Worm (Caenorhabditis elegans) whole organism, L1 larva: ENCODE measurements around the gene sgk-1.

ENCODE experiments used
- C04F5.9 ChIP-seq: sonication (generic microtip); optimal IDR thresholded peaks from 2 replicates; lab custom pipeline; 2016; ENCODE audit warnings: missing genetic modification characterization, missing compliant biosample characterization
- C16A3.4 ChIP-seq: fragments of 150-350 bp; optimal IDR thresholded peaks from 2 replicates; lab custom pipeline; 2014; ENCODE audit warnings: missing biosample characterization, missing genetic modification characterization
- C34B4.2 ChIP-seq: sonication (generic microtip); optimal IDR thresholded peaks from 2 replicates; lab custom pipeline; 2017; ENCODE audit warnings: mild to moderate bottlenecking, missing genetic modification characterization, missing compliant biosample characterization
- alr-1 ChIP-seq: fragments of 200-800 bp; sonication (Bioruptor generic); optimal IDR thresholded peaks from 2 replicates; lab custom pipeline; 2018; ENCODE audit warnings: borderline replicate concordance, mild to moderate bottlenecking, missing genetic modification characterization, missing compliant biosample characterization
- aly-2 ChIP-seq: fragments of 150-350 bp; optimal IDR thresholded peaks from 2 replicates; lab custom pipeline; 2014; ENCODE audit warnings: missing biosample characterization, missing genetic modification characterization
- ama-1 ChIP-seq: fragments of 150-350 bp; optimal IDR thresholded peaks from 2 replicates; lab custom pipeline; 2014
- ceh-63 ChIP-seq: fragments of 200-800 bp; sonication (Bioruptor generic); optimal IDR thresholded peaks from 2 replicates; lab custom pipeline; 2018; ENCODE audit warnings: mild to moderate bottlenecking, missing genetic modification characterization, missing compliant biosample characterization
- ceh-82 ChIP-seq, 3 experiments: fragments of 150-350 bp in 1 of 3; sonication (generic microtip) in 2 of 3; optimal IDR thresholded peaks; 2 replicates each; lab custom pipeline; 2014 to 2017; ENCODE audit warnings: missing biosample characterization in 3 of 3, missing genetic modification characterization in 3 of 3
- ceh-88 ChIP-seq: fragments of 200-800 bp; sonication (Bioruptor generic); IDR thresholded peaks from 2 replicates; pipeline ENCODE4 v1.3.6; 2022; ENCODE audit warnings: missing genetic modification characterization, missing compliant biosample characterization
- ceh-90 ChIP-seq: sonication (generic microtip); optimal IDR thresholded peaks from 2 replicates; lab custom pipeline; 2016; ENCODE audit warnings: missing genetic modification characterization, missing compliant biosample characterization
- dpl-1 ChIP-seq, 3 experiments: fragments of 150-350 bp in 2 of 3; sonication (generic microtip) in 1 of 3; optimal IDR thresholded peaks; 2 replicates each; lab custom pipeline; 2014 to 2017; ENCODE audit warnings: missing biosample characterization in 3 of 3, missing genetic modification characterization in 3 of 3, missing genetic modification reagents in 3 of 3
- dsc-1 ChIP-seq: sonication (generic microtip); optimal IDR thresholded peaks from 2 replicates; lab custom pipeline; 2016; ENCODE audit warnings: mild to moderate bottlenecking, missing genetic modification characterization, missing compliant biosample characterization
- efl-1 ChIP-seq, 4 experiments: fragments of 150-350 bp; optimal IDR thresholded peaks in 3 of 4; peaks in 1 of 4; 1 replicate in 1 of 4; 2 replicates in 3 of 4; lab custom pipeline; 2014; ENCODE audit warnings: missing biosample characterization in 2 of 4, missing genetic modification characterization in 2 of 4, missing genetic modification reagents in 2 of 4
- egl-13 ChIP-seq: sonication (generic microtip); optimal IDR thresholded peaks from 2 replicates; lab custom pipeline; 2016; ENCODE audit warnings: missing genotype, missing genetic modification reagents, missing genetic modification characterization, missing compliant biosample characterization
- egl-27 ChIP-seq, 2 experiments: fragments of 150-350 bp in 1 of 2; sonication (generic microtip); optimal IDR thresholded peaks; 3 replicates each; lab custom pipeline; 2017 to 2018; ENCODE audit warnings: missing biosample characterization in 2 of 2, missing genetic modification characterization in 2 of 2, missing genetic modification reagents in 2 of 2
- elt-3 ChIP-seq, 6 experiments: fragments of 150-350 bp in 1 of 6; sonication (generic microtip); optimal IDR thresholded peaks; 2 replicates each; lab custom pipeline; 2017 to 2018; ENCODE audit warnings: missing biosample characterization in 6 of 6, missing genetic modification characterization in 6 of 6, inconsistent platforms in 1 of 6
- fkh-10 ChIP-seq: sonication (generic microtip); optimal IDR thresholded peaks from 2 replicates; lab custom pipeline; 2017; ENCODE audit warnings: missing biosample characterization, missing genetic modification reagents, missing genetic modification characterization
- fkh-8 ChIP-seq: sonication (generic microtip); optimal IDR thresholded peaks from 2 replicates; lab custom pipeline; 2016; ENCODE audit warnings: mild to moderate bottlenecking, missing genetic modification characterization, missing compliant biosample characterization
- grh-1 ChIP-seq: fragments of 200-800 bp; sonication (Bioruptor generic); IDR thresholded peaks from 2 replicates; pipeline ENCODE4 v1.3.6; 2022; ENCODE audit warnings: missing genetic modification reagents, missing genetic modification characterization, missing compliant biosample characterization
- hlh-4 ChIP-seq: sonication (generic microtip); optimal IDR thresholded peaks from 2 replicates; lab custom pipeline; 2016; ENCODE audit warnings: mild to moderate bottlenecking, missing genetic modification characterization, missing compliant biosample characterization
- hpl-2 ChIP-seq: fragments of 150-350 bp; optimal IDR thresholded peaks from 2 replicates; lab custom pipeline; 2014; ENCODE audit warnings: missing biosample characterization, missing genetic modification reagents, missing genetic modification characterization
- irx-1 ChIP-seq: sonication (generic microtip); optimal IDR thresholded peaks from 2 replicates; lab custom pipeline; 2016; ENCODE audit warnings: missing genetic modification characterization, missing compliant biosample characterization
- isw-1 ChIP-seq: fragments of 200-800 bp; sonication (Bioruptor generic); IDR thresholded peaks from 2 replicates; pipeline ENCODE4 v1.3.6; 2022; ENCODE audit warnings: missing genetic modification characterization, missing compliant biosample characterization
- jun-1 ChIP-seq: fragments of 150-350 bp; optimal IDR thresholded peaks from 2 replicates; lab custom pipeline; 2014; ENCODE audit warnings: missing biosample characterization, missing genetic modification reagents, missing genetic modification characterization
- lin-13 ChIP-seq: fragments of 150-350 bp; optimal IDR thresholded peaks from 2 replicates; lab custom pipeline; 2014; ENCODE audit warnings: missing biosample characterization, missing genetic modification reagents, missing genetic modification characterization
- lin-14 ChIP-seq: fragments of 200-800 bp; sonication (Bioruptor generic); optimal IDR thresholded peaks from 2 replicates; lab custom pipeline; 2018; ENCODE audit warnings: mild to moderate bottlenecking, missing genetic modification characterization, moderate library complexity, missing compliant biosample characterization
- lin-15B ChIP-seq: fragments of 150-350 bp; sonication (generic microtip); optimal IDR thresholded peaks from 3 replicates; lab custom pipeline; 2014; ENCODE audit warnings: missing biosample characterization, missing genetic modification characterization
- lir-3 ChIP-seq: sonication (generic microtip); optimal IDR thresholded peaks from 2 replicates; lab custom pipeline; 2016; ENCODE audit warnings: mild to moderate bottlenecking, missing genetic modification characterization, moderate library complexity, missing compliant biosample characterization; ENCODE audit not compliant: poor library complexity
- lsy-2 ChIP-seq, 2 experiments: fragments of 150-350 bp; optimal IDR thresholded peaks; 2 replicates each; lab custom pipeline; 2014; ENCODE audit warnings: missing biosample characterization in 2 of 2, missing genetic modification characterization in 2 of 2
- mab-9 ChIP-seq: fragments of 200-800 bp; sonication (Bioruptor generic); IDR thresholded peaks from 2 replicates; pipeline ENCODE4 v1.3.6; 2022; ENCODE audit warnings: missing genetic modification reagents, missing genetic modification characterization, missing compliant biosample characterization
- mdl-1 ChIP-seq, 2 experiments: fragments of 150-350 bp; optimal IDR thresholded peaks; 2 replicates each; lab custom pipeline; 2014 to 2017; ENCODE audit warnings: missing biosample characterization in 2 of 2, missing genetic modification characterization in 2 of 2, inconsistent platforms in 1 of 2
- mep-1 ChIP-seq: fragments of 150-350 bp; optimal IDR thresholded peaks from 2 replicates; lab custom pipeline; 2014; ENCODE audit warnings: missing biosample characterization, missing genetic modification characterization
- nhr-19 ChIP-seq: fragments of 200-800 bp; sonication (Bioruptor generic); conservative IDR thresholded peaks from 2 replicates; pipeline ENCODE4 v1.3.6; 2022; ENCODE audit warnings: missing genetic modification characterization, missing compliant biosample characterization
- nhr-20 ChIP-seq: sonication (generic microtip); optimal IDR thresholded peaks from 2 replicates; lab custom pipeline; 2016; ENCODE audit warnings: mild to moderate bottlenecking, missing genetic modification characterization, missing compliant biosample characterization
- nhr-28 ChIP-seq: fragments of 150-350 bp; optimal IDR thresholded peaks from 2 replicates; lab custom pipeline; 2014; ENCODE audit warnings: missing biosample characterization, missing genetic modification characterization
- nhr-47 ChIP-seq: sonication (generic microtip); optimal IDR thresholded peaks from 2 replicates; lab custom pipeline; 2016; ENCODE audit warnings: mild to moderate bottlenecking, missing genetic modification characterization, moderate library complexity, missing compliant biosample characterization
- nhr-77 ChIP-seq: fragments of 150-350 bp; optimal IDR thresholded peaks from 2 replicates; lab custom pipeline; 2014; ENCODE audit warnings: missing biosample characterization, missing genetic modification characterization
- nhr-84 ChIP-seq: sonication (generic microtip); optimal IDR thresholded peaks from 2 replicates; lab custom pipeline; 2017; ENCODE audit warnings: missing biosample characterization, missing genetic modification characterization
- pag-3 ChIP-seq: sonication (generic microtip); optimal IDR thresholded peaks from 2 replicates; lab custom pipeline; 2017; ENCODE audit warnings: missing genetic modification characterization, mild to moderate bottlenecking, missing compliant biosample characterization, antibody characterized with exemption, borderline replicate concordance; ENCODE audit not compliant: insufficient read depth
- rnt-1 ChIP-seq: sonication (generic microtip); optimal IDR thresholded peaks from 2 replicates; lab custom pipeline; 2016; ENCODE audit warnings: mild to moderate bottlenecking, missing genetic modification characterization, moderate library complexity, missing compliant biosample characterization
- snpc-4 ChIP-seq: fragments of 150-350 bp; optimal IDR thresholded peaks from 2 replicates; lab custom pipeline; 2014; ENCODE audit warnings: missing biosample characterization, missing genetic modification characterization
- sptf-1 ChIP-seq: fragments of 150-350 bp; optimal IDR thresholded peaks from 2 replicates; lab custom pipeline; 2014; ENCODE audit warnings: missing biosample characterization, missing genetic modification characterization
- sup-37 ChIP-seq: fragments of 200-800 bp; sonication (Bioruptor generic); optimal IDR thresholded peaks from 2 replicates; lab custom pipeline; 2018; ENCODE audit warnings: mild to moderate bottlenecking, missing genetic modification characterization, missing compliant biosample characterization
- tlp-1 ChIP-seq: fragments of 150-350 bp; optimal IDR thresholded peaks from 2 replicates; lab custom pipeline; 2014; ENCODE audit warnings: missing biosample characterization, missing genetic modification characterization
- unc-30 ChIP-seq: sonication (generic microtip); optimal IDR thresholded peaks from 2 replicates; lab custom pipeline; 2017; ENCODE audit warnings: missing biosample characterization, missing genetic modification characterization
- vab-15 ChIP-seq: sonication (generic microtip); optimal IDR thresholded peaks from 2 replicates; lab custom pipeline; 2017; ENCODE audit warnings: missing genotype, mild to moderate bottlenecking, missing genetic modification characterization, missing compliant biosample characterization
- xbp-1 ChIP-seq: sonication (generic microtip); optimal IDR thresholded peaks from 2 replicates; lab custom pipeline; 2016; ENCODE audit warnings: missing genetic modification characterization, missing compliant biosample characterization

Gene sgk-1

ce11 chrX:16298173-16298572 is 36.3 kb upstream of the sgk-1 start (continued):
- TF ChIP-seq egl-27 (tag; optimal IDR thresholded peaks at IDR 0.05; lab: Kevin White, UChicago) (no peak), mab-9 (GFP tag; lab: Robert Waterston, UW) (no peak), rnt-1 (tag; lab: Kevin White, UChicago) (no peak), ceh-82 (tag; optimal IDR thresholded peaks at IDR 0.05; lab: Kevin White, UChicago) (peak; percentile 44 to 70 (median 63)), hpl-2 (GFP tag; lab: Kevin White, UChicago) (no peak), snpc-4 (peak; percentile 70), ceh-88 (GFP tag; lab: Robert Waterston, UW) (no peak; the same call in 1 of the 2 replicates), grh-1 (GFP tag; lab: Robert Waterston, UW) (peak; percentile 51), irx-1 (tag; lab: Kevin White, UChicago) (peak; percentile 65), C34B4.2 (tag; lab: Kevin White, UChicago) (no peak), jun-1 (tag; lab: Kevin White, UChicago) (peak; percentile 35), lin-15B (tag; lab: Kevin White, UChicago) (no peak), C04F5.9 (tag; lab: Kevin White, UChicago) (no peak), ceh-90 (tag; lab: Kevin White, UChicago) (no peak), nhr-20 (peak; percentile 75), nhr-19 (GFP tag; lab: Robert Waterston, UW) (peak; percentile 69), lir-3 (peak; percentile 48), nhr-47 (tag; lab: Kevin White, UChicago) (peak; percentile 83), egl-13 (tag; lab: Kevin White, UChicago) (no peak)

- no peak for TF ChIP-seq efl-1 (optimal IDR thresholded peaks at IDR 0.05; lab: Kevin White, UChicago)
- TF ChIP-seq efl-1 (GFP tag; optimal IDR thresholded peaks at IDR 0.05 in 1 of 2; lab: Kevin White, UChicago) = peak in 1 of 2 experiments; percentile 60
- peak; percentile 37 for TF ChIP-seq lin-14 (GFP tag; lab: Kevin White, UChicago)
- no peak for TF ChIP-seq ceh-88 (GFP tag; lab: Robert Waterston, UW)
These were observed 35.2 kb upstream of the sgk-1 start for ce11 chrX:16297123-16297522.

ce11 chrX:16292933-16293332 is 31.0 kb upstream of the sgk-1 start, which contains the start of gene F52E10.4:
TSS of gene F52E10.4 (minus strand) at chrX:16293033.
- TF ChIP-seq hlh-4 (tag; lab: Kevin White, UChicago) (no peak), ama-1 (lab: Kevin White, UChicago) (no peak), alr-1 (tag; lab: Kevin White, UChicago) (no peak), unc-30 (no peak), elt-3 (tag; optimal IDR thresholded peaks at IDR 0.05; lab: Kevin White, UChicago) (no peak), nhr-77 (no peak), lin-13 (GFP tag; lab: Kevin White, UChicago) (no peak), nhr-20 (no peak), dsc-1 (no peak), xbp-1 (tag; lab: Kevin White, UChicago) (no peak), isw-1 (no peak), ceh-63 (GFP tag; lab: Kevin White, UChicago) (no peak), sptf-1 (tag; lab: Kevin White, UChicago) (no peak), C16A3.4 (tag; lab: Kevin White, UChicago) (no peak), nhr-28 (tag; lab: Kevin White, UChicago) (no peak), fkh-8 (tag; lab: Kevin White, UChicago) (no peak), aly-2 (tag; lab: Kevin White, UChicago) (no peak)

- no peak for TF ChIP-seq C34B4.2 (tag; lab: Kevin White, UChicago)
- TF ChIP-seq mep-1 (tag; lab: Kevin White, UChicago) = no peak
- no peak for TF ChIP-seq tlp-1
- TF ChIP-seq C16A3.4 (tag; lab: Kevin White, UChicago) = no peak
- no peak for TF ChIP-seq pag-3
- TF ChIP-seq sup-37 = no peak
- no peak for TF ChIP-seq grh-1 (GFP tag; lab: Robert Waterston, UW)
- no peak for TF ChIP-seq ceh-82 (tag; optimal IDR thresholded peaks at IDR 0.05; lab: Kevin White, UChicago)
- TF ChIP-seq mdl-1 (tag; optimal IDR thresholded peaks at IDR 0.05; lab: Kevin White, UChicago) = peak in 1 of 2 experiments; percentile 52
- no peak for TF ChIP-seq lsy-2 (tag; optimal IDR thresholded peaks at IDR 0.05; lab: Kevin White, UChicago)
- no peak for TF ChIP-seq nhr-84
- TF ChIP-seq dpl-1 (GFP tag; optimal IDR thresholded peaks at IDR 0.05; lab: Kevin White, UChicago) = no peak
- TF ChIP-seq ceh-90 (tag; lab: Kevin White, UChicago) = no peak
- peak in 4 of 6 experiments; percentile 13 to 55 (median 30) for TF ChIP-seq elt-3 (tag; optimal IDR thresholded peaks at IDR 0.05; lab: Kevin White, UChicago)
- no peak for TF ChIP-seq egl-27 (tag; optimal IDR thresholded peaks at IDR 0.05; lab: Kevin White, UChicago)
- no peak for TF ChIP-seq fkh-10 (GFP tag; lab: Kevin White, UChicago)
- TF ChIP-seq ama-1 (lab: Kevin White, UChicago) = no peak
- TF ChIP-seq vab-15 (tag; lab: Kevin White, UChicago) = no peak
These were observed 28.6 kb upstream of the sgk-1 start for ce11 chrX:16290536-16290935.
